Worm (Caenorhabditis elegans): ENCODE measurements around the gene gtap-2.
A peak's percentile ranks its signal among the peaks of the same experiment; 100 is the strongest.

gtap-2 gene

ce11 chrIII:9824330-9824934 is 16.1 kb downstream of the gtap-2 start, which contains the start of gene lin-52:
Gene lin-52 (minus strand): TSS chrIII:9824750.
- no peak for TF ChIP-seq ceh-36 (tag; optimal IDR thresholded peaks at IDR 0.05)
- TF ChIP-seq tbx-11 (GFP tag; IDR thresholded peaks at IDR 0.05) = no peak
- no peak for TF ChIP-seq ceh-13 (GFP tag; optimal IDR thresholded peaks at IDR 0.05)
- TF ChIP-seq ama-1 (optimal IDR thresholded peaks at IDR 0.05) = peak; percentile 64

- TF ChIP-seq F13C5.2 (tag; optimal IDR thresholded peaks at IDR 0.05) = no peak
- no peak for TF ChIP-seq ceh-13 (GFP tag; optimal IDR thresholded peaks at IDR 0.05)
These were observed 16.9 kb downstream of the gtap-2 start, which contains the start of gene ZK632.9 for ce11 chrIII:9825073-9825828. Gene ZK632.9 (minus strand): TSS chrIII:9825432.

ce11 chrIII:9826005-9826404 is 17.7 kb downstream of the gtap-2 start:
- TF ChIP-seq pes-1 (GFP tag; IDR thresholded peaks at IDR 0.05) (no peak), F13C5.2 (tag; optimal IDR thresholded peaks at IDR 0.05) (no peak)

ce11 chrIII:9827163-9827951 is 19.0 kb downstream of the gtap-2 start, which contains the start of the genes ZK632.10 and ZK632.11:
Gene ZK632.10 (minus strand): TSS chrIII:9827722.
Gene ZK632.11 (plus strand): TSS chrIII:9827915.
- TF ChIP-seq flt-1 (GFP tag; IDR thresholded peaks at IDR 0.05) (no peak), ceh-36 (tag; optimal IDR thresholded peaks at IDR 0.05) (no peak), aly-1 (tag; optimal IDR thresholded peaks at IDR 0.05) (no peak), tbx-37 (GFP tag; conservative IDR thresholded peaks at IDR 0.05) (no peak), F13C5.2 (tag; optimal IDR thresholded peaks at IDR 0.05) (no peak), scrt-1 (GFP tag; IDR thresholded peaks at IDR 0.05) (no peak), ama-1 (optimal IDR thresholded peaks at IDR 0.05) (no peak), hnd-1 (tag; optimal IDR thresholded peaks at IDR 0.05) (no peak), ets-7 (tag; optimal IDR thresholded peaks at IDR 0.05) (no peak), B0310.2 (tag; optimal IDR thresholded peaks at IDR 0.05) (no peak), tra-4 (tag; optimal IDR thresholded peaks at IDR 0.05) (no peak), tbx-11 (GFP tag; IDR thresholded peaks at IDR 0.05) (no peak), ceh-13 (GFP tag; optimal IDR thresholded peaks at IDR 0.05) (no peak), hmbx-1 (tag; optimal IDR thresholded peaks at IDR 0.05) (no peak)

- TF ChIP-seq scrt-1 (GFP tag; IDR thresholded peaks at IDR 0.05) = no peak
- no peak for TF ChIP-seq tbx-37 (GFP tag; conservative IDR thresholded peaks at IDR 0.05)
- TF ChIP-seq tra-4 (tag; optimal IDR thresholded peaks at IDR 0.05) = no peak
- no peak for TF ChIP-seq flt-1 (GFP tag; IDR thresholded peaks at IDR 0.05)
- TF ChIP-seq sea-1 (GFP tag; conservative IDR thresholded peaks at IDR 0.05) = no peak
- TF ChIP-seq ama-1 (optimal IDR thresholded peaks at IDR 0.05) = no peak
- no peak for TF ChIP-seq pes-1 (GFP tag; IDR thresholded peaks at IDR 0.05)
- no peak for TF ChIP-seq B0310.2 (tag; optimal IDR thresholded peaks at IDR 0.05)
- no peak for TF ChIP-seq F13C5.2 (tag; optimal IDR thresholded peaks at IDR 0.05)
- TF ChIP-seq tbx-11 (GFP tag; IDR thresholded peaks at IDR 0.05) = no peak
- TF ChIP-seq ceh-13 (GFP tag; optimal IDR thresholded peaks at IDR 0.05) = no peak
- no peak for TF ChIP-seq aly-1 (tag; optimal IDR thresholded peaks at IDR 0.05)
These were observed 22.2 kb downstream of the gtap-2 start, which contains the start of gene ZK632.12 for ce11 chrIII:9830502-9830901. Gene ZK632.12 (plus strand): TSS chrIII:9830802.

ce11 chrIII:9832569-9832968 is 24.2 kb downstream of the gtap-2 start:
- TF ChIP-seq ets-7 (tag; optimal IDR thresholded peaks at IDR 0.05) (no peak), ama-1 (optimal IDR thresholded peaks at IDR 0.05) (no peak), ceh-13 (GFP tag; optimal IDR thresholded peaks at IDR 0.05) (no peak), ceh-36 (tag; optimal IDR thresholded peaks at IDR 0.05) (no peak), tbx-37 (GFP tag; conservative IDR thresholded peaks at IDR 0.05) (no peak), F13C5.2 (tag; optimal IDR thresholded peaks at IDR 0.05) (no peak), scrt-1 (GFP tag; IDR thresholded peaks at IDR 0.05) (no peak), hmg-4 (GFP tag; optimal IDR thresholded peaks at IDR 0.05) (no peak), hnd-1 (tag; optimal IDR thresholded peaks at IDR 0.05) (no peak), tra-4 (tag; optimal IDR thresholded peaks at IDR 0.05) (no peak), flt-1 (GFP tag; IDR thresholded peaks at IDR 0.05) (no peak)

- TF ChIP-seq hnd-1 (tag; optimal IDR thresholded peaks at IDR 0.05) = no peak
- TF ChIP-seq flt-1 (GFP tag; IDR thresholded peaks at IDR 0.05) = no peak
- TF ChIP-seq tbx-37 (GFP tag; conservative IDR thresholded peaks at IDR 0.05) = no peak
- TF ChIP-seq hmg-4 (GFP tag; optimal IDR thresholded peaks at IDR 0.05) = no peak
- no peak for TF ChIP-seq tra-4 (tag; optimal IDR thresholded peaks at IDR 0.05)
- TF ChIP-seq tbx-11 (GFP tag; IDR thresholded peaks at IDR 0.05) = no peak
- TF ChIP-seq ets-7 (tag; optimal IDR thresholded peaks at IDR 0.05) = no peak
- no peak for TF ChIP-seq B0310.2 (tag; optimal IDR thresholded peaks at IDR 0.05)
- TF ChIP-seq ama-1 (optimal IDR thresholded peaks at IDR 0.05) = no peak
- no peak for TF ChIP-seq ceh-13 (GFP tag; optimal IDR thresholded peaks at IDR 0.05)
- TF ChIP-seq sea-1 (GFP tag; conservative IDR thresholded peaks at IDR 0.05) = no peak
- TF ChIP-seq pes-1 (GFP tag; IDR thresholded peaks at IDR 0.05) = no peak
- TF ChIP-seq aly-1 (tag; optimal IDR thresholded peaks at IDR 0.05) = no peak
- no peak for TF ChIP-seq scrt-1 (GFP tag; IDR thresholded peaks at IDR 0.05)
- TF ChIP-seq hmbx-1 (tag; optimal IDR thresholded peaks at IDR 0.05) = no peak
- TF ChIP-seq F13C5.2 (tag; optimal IDR thresholded peaks at IDR 0.05) = no peak
- TF ChIP-seq ceh-36 (tag; optimal IDR thresholded peaks at IDR 0.05) = no peak
These were observed 26.5 kb downstream of the gtap-2 start, which contains the start of gene K11H3.8 for ce11 chrIII:9834888-9835287. Gene K11H3.8 (plus strand): TSS chrIII:9835188.
